Worm (Caenorhabditis elegans) whole organism, midembryonic: ENCODE measurements around the gene fbxa-54.

Source experiments
- T22C8.4 ChIP-seq: fragments of 200-800 bp; sonication (Bioruptor generic); IDR thresholded peaks from 2 replicates; pipeline ENCODE4 v1.3.6; 2022; ENCODE audit warnings: missing genetic modification characterization, missing compliant biosample characterization
- cog-1 ChIP-seq: sonication (generic microtip); optimal IDR thresholded peaks from 2 replicates; lab custom pipeline; 2016; ENCODE audit warnings: missing genetic modification characterization, missing compliant biosample characterization
- flt-1 ChIP-seq: fragments of 200-800 bp; sonication (Bioruptor generic); IDR thresholded peaks from 2 replicates; pipeline ENCODE4 v1.3.6; 2022; ENCODE audit warnings: missing genetic modification characterization, missing compliant biosample characterization
- klf-2 ChIP-seq: fragments of 200-800 bp; sonication (Bioruptor generic); conservative IDR thresholded peaks from 2 replicates; pipeline ENCODE4 v1.3.6; 2022; ENCODE audit warnings: missing genetic modification reagents, missing genetic modification characterization, missing compliant biosample characterization
- med-1 ChIP-seq: sonication (generic microtip); optimal IDR thresholded peaks from 2 replicates; lab custom pipeline; 2017; ENCODE audit warnings: missing genetic modification characterization, mild to moderate bottlenecking, missing compliant biosample characterization, antibody characterized with exemption, missing genetic modification reagents; ENCODE audit not compliant: insufficient read depth
- ref-1 ChIP-seq: fragments of 200-800 bp; sonication (Bioruptor generic); conservative IDR thresholded peaks from 2 replicates; pipeline ENCODE4 v1.3.6; 2022; ENCODE audit warnings: missing genetic modification reagents, missing genetic modification characterization, missing compliant biosample characterization
- tab-1 ChIP-seq: fragments of 200-800 bp; sonication (Bioruptor generic); IDR thresholded peaks from 2 replicates; pipeline ENCODE4 v1.3.6; 2022; ENCODE audit warnings: missing genetic modification characterization, missing compliant biosample characterization
- ztf-23 ChIP-seq: fragments of 200-800 bp; sonication (Bioruptor generic); IDR thresholded peaks from 2 replicates; pipeline ENCODE4 v1.3.6; 2022; ENCODE audit warnings: missing genetic modification reagents, missing genetic modification characterization, missing compliant biosample characterization
- ztf-29 ChIP-seq: fragments of 200-800 bp; sonication (Bioruptor generic); IDR thresholded peaks from 2 replicates; pipeline ENCODE4 v1.3.6; 2022; ENCODE audit warnings: missing genetic modification reagents, missing genetic modification characterization, missing compliant biosample characterization

fbxa-54 gene

DNA sequence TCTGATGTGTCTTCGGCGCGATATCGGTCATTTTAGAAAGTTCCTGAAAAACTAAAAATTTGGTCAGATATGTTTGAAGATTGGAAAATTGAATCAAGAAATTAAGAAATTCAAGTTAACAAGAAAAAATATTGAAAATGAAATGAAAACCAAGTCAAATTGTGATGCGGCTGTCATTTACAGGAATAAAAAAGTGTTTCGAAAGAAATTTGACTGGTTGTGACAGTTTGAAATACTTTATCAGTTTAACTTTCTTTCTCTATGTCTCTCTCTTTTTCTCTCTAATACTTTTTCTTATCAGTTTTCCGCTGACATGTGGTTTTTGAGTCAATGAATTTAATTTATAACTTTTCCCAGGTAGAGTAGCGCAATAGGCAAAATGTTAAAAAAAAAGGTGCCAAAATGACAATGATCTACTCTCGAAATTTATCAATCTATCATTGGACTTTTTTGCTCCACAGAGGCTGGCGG, 20.1 kb upstream of the fbxa-54 start, which contains the start of gene fbxa-55:
TSS of gene fbxa-55 (minus strand) at position 51 of the 471 bp plus-strand sequence.
- no peak for TF ChIP-seq cog-1 (tag; lab: Kevin White, UChicago)
- no peak for TF ChIP-seq ztf-29 (GFP tag; lab: Robert Waterston, UW)

DNA sequence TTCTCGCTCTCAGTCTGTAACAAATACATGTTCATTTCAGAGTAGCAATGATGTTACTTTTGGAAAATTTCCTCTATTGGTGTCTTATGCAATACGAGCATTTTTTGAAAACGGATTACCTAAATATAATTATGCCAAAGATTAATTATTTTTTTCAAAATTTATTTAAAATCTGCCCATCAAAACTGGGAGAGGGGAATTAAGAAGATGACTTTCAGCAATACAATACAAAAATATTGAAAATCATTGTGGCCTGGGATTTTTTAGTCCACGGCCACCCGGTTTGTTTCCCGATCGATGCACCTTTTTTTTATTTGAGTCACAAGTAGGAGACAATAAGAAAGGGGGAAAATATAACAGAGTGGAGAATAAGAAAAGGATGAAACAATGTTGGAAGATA, 18.2 kb upstream of the fbxa-54 start, which contains the start of gene fbxa-56:
TSS of gene fbxa-56 (minus strand) at position 101 of the 400 bp plus-strand sequence.
- TF ChIP-seq cog-1 (tag; lab: Kevin White, UChicago) (no peak), T22C8.4 (GFP tag; lab: Robert Waterston, UW) (no peak), ref-1 (GFP tag; lab: Robert Waterston, UW) (no peak), med-1 (GFP tag; lab: Kevin White, UChicago) (no peak), tab-1 (no peak), flt-1 (GFP tag; lab: Robert Waterston, UW) (no peak), ztf-23 (no peak), ztf-29 (GFP tag; lab: Robert Waterston, UW) (no peak), klf-2 (GFP tag; lab: Robert Waterston, UW) (no peak)

DNA sequence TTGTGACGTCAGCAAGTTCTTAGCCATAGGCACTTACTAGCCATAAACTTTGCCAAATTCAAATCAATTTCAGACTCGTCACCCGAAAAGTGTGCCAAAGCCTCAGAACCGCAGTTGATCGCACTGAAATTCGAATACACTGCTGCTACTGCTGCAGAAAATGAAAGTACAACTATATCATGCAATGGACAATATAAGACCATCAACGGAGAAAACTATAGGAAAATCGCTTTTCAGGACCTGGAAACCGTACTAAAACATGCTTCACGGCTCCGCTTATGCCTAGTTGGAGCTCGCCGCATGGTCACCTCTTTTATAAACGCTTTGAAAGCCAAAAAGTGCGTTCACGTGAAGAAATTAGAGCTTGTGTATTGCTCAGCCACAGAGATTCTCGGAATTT, 17.6 kb upstream of the fbxa-54 start, which contains the start of gene fbxa-22:
TSS of gene fbxa-22 (plus strand) at position 301 of the 400 bp plus-strand sequence.
- TF ChIP-seq flt-1 (GFP tag; lab: Robert Waterston, UW) (no peak), ref-1 (GFP tag; lab: Robert Waterston, UW) (no peak), T22C8.4 (GFP tag; lab: Robert Waterston, UW) (no peak), cog-1 (tag; lab: Kevin White, UChicago) (no peak), tab-1 (no peak)

DNA sequence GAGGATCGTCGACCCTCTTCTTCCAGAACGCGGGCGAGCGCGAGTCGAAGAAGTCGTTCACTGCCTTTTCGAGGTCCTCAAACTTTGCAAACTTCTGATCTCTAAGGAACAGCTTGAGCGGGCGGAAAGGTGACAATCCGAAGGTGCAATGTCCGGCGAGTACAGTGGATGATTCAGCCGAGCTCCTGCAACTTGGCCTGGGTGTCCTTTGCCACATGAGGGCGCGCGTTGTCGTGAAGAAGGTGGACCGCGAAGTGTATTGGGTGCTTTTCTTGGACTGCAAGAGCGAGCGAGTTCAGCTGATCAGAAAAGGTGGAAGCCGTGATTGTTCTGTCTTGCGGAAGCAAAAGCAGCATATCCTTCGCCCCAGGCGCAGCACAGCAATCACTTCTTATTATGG, 14.2 kb upstream of the fbxa-54 start:
- TF ChIP-seq flt-1 (GFP tag; lab: Robert Waterston, UW) (no peak), tab-1 (no peak), ztf-29 (GFP tag; lab: Robert Waterston, UW) (no peak)

DNA sequence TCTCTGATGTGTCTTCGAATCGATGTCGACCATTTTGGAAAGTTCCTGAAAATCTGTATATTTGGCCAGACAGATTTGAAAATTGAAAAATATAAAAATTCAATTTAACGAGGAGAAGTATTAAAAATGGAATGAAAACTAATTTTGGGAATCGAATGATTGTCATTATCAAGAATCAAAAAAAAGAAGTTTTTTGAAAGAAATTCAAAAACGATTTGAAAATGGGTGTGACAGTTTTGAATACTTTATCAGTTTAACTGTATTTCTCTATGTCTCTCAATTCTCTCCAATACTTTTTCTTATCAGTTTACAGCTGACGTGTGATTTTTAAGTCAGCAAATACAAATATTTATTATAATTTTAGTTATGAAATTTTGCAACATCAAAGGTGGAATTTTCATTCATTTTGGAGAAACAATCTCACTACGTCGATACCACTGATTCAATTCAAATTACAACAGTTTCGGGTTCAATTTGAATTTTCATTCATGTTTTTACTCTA, 12.7 kb upstream of the fbxa-54 start, which contains the start of gene fbxa-59:
TSS of gene fbxa-59 (minus strand) at position 51 of the 502 bp plus-strand sequence.
- TF ChIP-seq cog-1 (tag; lab: Kevin White, UChicago): no peak
- no peak for TF ChIP-seq ztf-29 (GFP tag; lab: Robert Waterston, UW)
- no peak for TF ChIP-seq klf-2 (GFP tag; lab: Robert Waterston, UW)
- TF ChIP-seq flt-1 (GFP tag; lab: Robert Waterston, UW): no peak
- TF ChIP-seq ref-1 (GFP tag; lab: Robert Waterston, UW): no peak
- no peak for TF ChIP-seq ztf-23
- TF ChIP-seq tab-1: no peak
- TF ChIP-seq med-1 (GFP tag; lab: Kevin White, UChicago): no peak
- no peak for TF ChIP-seq T22C8.4 (GFP tag; lab: Robert Waterston, UW)

DNA sequence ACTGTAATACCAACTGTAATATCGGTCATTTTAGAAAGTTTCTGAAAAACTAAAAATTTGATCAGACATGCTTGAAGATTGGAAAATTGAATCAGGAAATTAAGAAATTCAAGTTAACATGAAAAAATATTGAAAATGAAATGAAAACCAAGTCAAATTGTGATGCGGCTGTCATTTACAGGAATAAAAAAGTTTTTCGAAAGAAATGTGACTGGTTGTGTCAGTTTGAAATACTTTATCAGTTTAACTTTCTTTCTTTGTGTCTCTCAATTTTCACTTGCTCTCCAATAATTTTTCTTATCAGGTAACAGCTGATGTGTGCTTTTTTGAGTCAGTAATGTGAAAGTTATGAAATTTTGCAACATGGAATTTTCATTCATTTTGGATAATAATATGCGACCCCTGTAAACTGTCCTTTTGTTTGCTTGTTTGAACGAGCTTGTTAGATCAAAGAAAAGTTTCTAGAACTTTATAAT, 9.8 kb upstream of the fbxa-54 start, which contains the start of gene fbxa-60:
TSS of gene fbxa-60 (minus strand) at position 51 of the 476 bp plus-strand sequence.
- no peak for TF ChIP-seq med-1 (GFP tag; lab: Kevin White, UChicago)
- no peak for TF ChIP-seq klf-2 (GFP tag; lab: Robert Waterston, UW)
- no peak for TF ChIP-seq flt-1 (GFP tag; lab: Robert Waterston, UW)
- TF ChIP-seq ref-1 (GFP tag; lab: Robert Waterston, UW): no peak
- no peak for TF ChIP-seq cog-1 (tag; lab: Kevin White, UChicago)
- no peak for TF ChIP-seq T22C8.4 (GFP tag; lab: Robert Waterston, UW)
- no peak for TF ChIP-seq tab-1
- no peak for TF ChIP-seq ztf-23
- TF ChIP-seq ztf-29 (GFP tag; lab: Robert Waterston, UW): no peak

DNA sequence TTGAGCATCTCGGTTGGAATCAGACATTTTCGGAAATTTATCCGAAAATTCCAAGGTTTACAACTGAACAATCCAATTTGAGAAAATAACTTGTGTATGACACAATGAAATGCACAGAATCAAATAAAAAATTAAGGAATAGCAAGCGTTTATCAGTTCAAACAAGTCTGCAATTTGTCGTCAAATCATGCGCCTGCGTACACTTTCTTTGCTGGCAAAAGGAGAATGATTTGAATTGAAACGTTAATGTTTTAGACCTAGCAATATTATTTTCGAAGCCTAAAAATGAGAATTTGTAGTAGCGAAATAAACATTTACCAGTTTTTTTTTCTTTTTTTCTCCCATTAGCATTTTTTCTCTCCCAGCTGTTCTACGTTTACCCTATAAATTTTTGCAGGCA, 5.7 kb upstream of the fbxa-54 start, which contains the start of the genes fbxa-67 and fbxa-11:
TSS of gene fbxa-67 (minus strand) at position 199 of the 400 bp plus-strand sequence.
TSS of gene fbxa-11 (plus strand) at position 398 of the 400 bp plus-strand sequence.
- TF ChIP-seq klf-2 (GFP tag; lab: Robert Waterston, UW) (no peak), flt-1 (GFP tag; lab: Robert Waterston, UW) (no peak), cog-1 (tag; lab: Kevin White, UChicago) (no peak), med-1 (GFP tag; lab: Kevin White, UChicago) (no peak), tab-1 (no peak), ref-1 (GFP tag; lab: Robert Waterston, UW) (no peak), ztf-23 (no peak), ztf-29 (GFP tag; lab: Robert Waterston, UW) (no peak), T22C8.4 (GFP tag; lab: Robert Waterston, UW) (no peak)

DNA sequence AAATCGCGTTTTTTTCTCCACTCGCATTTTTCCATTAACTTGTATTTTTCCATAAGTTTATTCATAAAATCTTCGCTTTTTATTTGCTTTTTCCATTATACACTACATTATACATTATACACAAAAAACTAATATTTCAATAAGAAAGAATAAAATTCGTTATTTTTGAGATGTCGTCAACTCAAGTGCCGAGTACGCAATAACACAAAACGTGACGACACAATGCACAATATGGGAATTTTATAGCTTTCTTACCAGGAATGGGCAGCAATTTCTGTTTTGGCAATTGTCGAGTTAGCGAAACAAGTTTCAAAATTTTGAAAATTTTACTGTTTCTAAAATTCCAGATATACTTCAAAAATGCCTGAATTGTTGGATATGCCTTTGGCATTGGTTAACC, 4.0 kb upstream of the fbxa-54 start, which contains the start of gene fbxa-10:
TSS of gene fbxa-10 (plus strand) at position 207 of the 400 bp plus-strand sequence.
- TF ChIP-seq med-1 (GFP tag; lab: Kevin White, UChicago) (no peak), klf-2 (GFP tag; lab: Robert Waterston, UW) (no peak), ztf-23 (no peak), flt-1 (GFP tag; lab: Robert Waterston, UW) (no peak), tab-1 (no peak), ztf-29 (GFP tag; lab: Robert Waterston, UW) (no peak), cog-1 (tag; lab: Kevin White, UChicago) (no peak), ref-1 (GFP tag; lab: Robert Waterston, UW) (no peak), T22C8.4 (GFP tag; lab: Robert Waterston, UW) (no peak)

DNA sequence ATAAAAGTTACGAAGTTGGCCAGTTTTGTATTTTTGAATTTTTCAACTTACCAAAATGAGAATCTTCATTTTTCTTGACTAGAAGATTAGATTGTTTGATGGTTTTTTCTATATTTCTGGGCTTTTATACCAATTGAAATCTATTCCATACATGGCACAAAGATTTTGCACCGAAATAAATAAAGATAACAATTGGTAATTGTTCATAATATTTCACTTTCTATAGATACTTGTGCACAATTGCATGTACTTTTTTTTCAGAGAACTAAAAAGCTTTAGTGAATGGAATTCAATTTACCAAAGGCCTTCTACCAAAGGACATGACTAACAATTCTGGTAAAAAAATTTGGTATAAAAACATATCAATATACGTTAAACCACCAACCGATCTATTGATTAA, 1.6 kb upstream of the fbxa-54 start, which contains the start of the genes T12B5.15 and T12B5.14:
TSS of gene T12B5.15 (minus strand) at position 101 of the 400 bp plus-strand sequence.
TSS of gene T12B5.14 (plus strand) at position 321 of the 400 bp plus-strand sequence.
- no peak for TF ChIP-seq flt-1 (GFP tag; lab: Robert Waterston, UW)
- no peak for TF ChIP-seq cog-1 (tag; lab: Kevin White, UChicago)
- no peak for TF ChIP-seq T22C8.4 (GFP tag; lab: Robert Waterston, UW)
- TF ChIP-seq ref-1 (GFP tag; lab: Robert Waterston, UW): no peak
- no peak for TF ChIP-seq tab-1
- TF ChIP-seq ztf-23: no peak
- TF ChIP-seq klf-2 (GFP tag; lab: Robert Waterston, UW): no peak
- TF ChIP-seq med-1 (GFP tag; lab: Kevin White, UChicago): no peak
- TF ChIP-seq ztf-29 (GFP tag; lab: Robert Waterston, UW): no peak
